Fruit fly (Drosophila melanogaster) whole organism, adult: ENCODE data around the gene Ugt303B2.

Experiments
- CG12768 ChIP-seq: fragments of 200-800 bp; sonication (Bioruptor generic); optimal IDR thresholded peaks from 2 replicates; lab custom pipeline; 2017; ENCODE audit warnings: missing biosample characterization, missing genetic modification characterization, mild to moderate bottlenecking, moderate library complexity, missing genetic modification reagents
- CG14711 ChIP-seq: fragments of 200-800 bp; sonication (Bioruptor generic); optimal IDR thresholded peaks from 2 replicates; lab custom pipeline; 2018; ENCODE audit warnings: missing biosample characterization, mild to moderate bottlenecking, missing genetic modification characterization, moderate library complexity
- CG1620 ChIP-seq: fragments of 200-800 bp; sonication (Bioruptor generic); optimal IDR thresholded peaks from 2 replicates; lab custom pipeline; 2016; ENCODE audit warnings: missing biosample characterization, missing genetic modification characterization
- CG33017 ChIP-seq: fragments of 200-800 bp; sonication (Bioruptor generic); optimal IDR thresholded peaks from 2 replicates; lab custom pipeline; 2018; ENCODE audit warnings: missing biosample characterization, mild to moderate bottlenecking, missing genetic modification characterization, moderate library complexity
- CG5204 ChIP-seq: fragments of 200-800 bp; sonication (Bioruptor generic); optimal IDR thresholded peaks from 2 replicates; lab custom pipeline; 2016; ENCODE audit warnings: missing biosample characterization, missing genetic modification characterization
- Clk ChIP-seq: fragments of 200-800 bp; sonication (Bioruptor generic); optimal IDR thresholded peaks from 2 replicates; lab custom pipeline; 2017; ENCODE audit warnings: missing biosample characterization, missing genetic modification characterization
- bab1 ChIP-seq: fragments of 200-800 bp; sonication (Bioruptor generic); optimal IDR thresholded peaks from 3 replicates; lab custom pipeline; 2019; ENCODE audit warnings: missing biosample characterization, mild to moderate bottlenecking, missing genetic modification characterization, moderate library complexity
- cnc ChIP-seq, 2 experiments: fragments of >200 bp; optimal IDR thresholded peaks; 2 replicates each; lab custom pipeline; 2017
- kay ChIP-seq: fragments of 200-800 bp; sonication (Bioruptor generic); peaks from one replicate; lab custom pipeline; 2016; ENCODE audit warnings: missing biosample characterization, missing genetic modification characterization, borderline replicate concordance
- pad ChIP-seq: fragments of 200-800 bp; sonication (Bioruptor generic); optimal IDR thresholded peaks from 3 replicates; lab custom pipeline; 2017; ENCODE audit warnings: missing biosample characterization, missing genetic modification characterization, mild to moderate bottlenecking, moderate library complexity, missing genetic modification reagents
- tj ChIP-seq: fragments of 200-800 bp; sonication (Bioruptor generic); optimal IDR thresholded peaks from 3 replicates; lab custom pipeline; 2017; ENCODE audit warnings: missing biosample characterization, mild to moderate bottlenecking, missing genetic modification characterization, moderate library complexity
- toe ChIP-seq: fragments of 200-800 bp; sonication (Bioruptor generic); optimal IDR thresholded peaks from 2 replicates; lab custom pipeline; 2016; ENCODE audit warnings: missing biosample characterization, missing genetic modification characterization

DNA sequence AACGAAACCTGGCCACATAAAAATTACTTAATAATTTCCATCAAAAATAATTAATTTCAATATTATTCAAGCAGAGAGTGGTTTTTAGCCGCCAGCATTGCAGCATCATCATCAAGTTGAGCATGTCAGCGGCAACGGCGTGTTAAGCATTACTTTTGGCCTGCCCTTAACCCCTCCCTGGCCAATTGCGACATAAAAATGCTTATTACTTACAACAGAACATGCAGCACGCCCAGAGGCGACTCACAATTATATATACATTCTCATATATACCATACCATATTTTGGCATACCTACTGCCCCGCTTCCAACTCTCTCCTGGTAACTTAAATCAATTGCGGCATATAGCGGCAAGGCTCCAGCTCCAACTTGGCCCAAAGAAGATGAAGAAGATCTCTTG, 27.4 kb downstream of the Ugt303B2 start:
- TF ChIP-seq CG1620 (GFP tag; lab: Kevin White, UChicago) (no peak), tj (GFP tag; lab: Kevin White, UChicago) (no peak), cnc (optimal IDR thresholded peaks at IDR 0.05; lab: Kevin White, UChicago) (no peak), toe (GFP tag; lab: Kevin White, UChicago) (no peak), CG14711 (tag; lab: Kevin White, UChicago) (no peak), kay (GFP tag; lab: Kevin White, UChicago) (no peak), Clk (GFP tag; lab: Kevin White, UChicago) (no peak), CG33017 (tag; lab: Kevin White, UChicago) (no peak), pad (no peak), CG5204 (no peak), bab1 (GFP tag; lab: Kevin White, UChicago) (no peak), CG12768 (GFP tag; lab: Kevin White, UChicago) (no peak)
